ENCODE assay signal across 4 fruit fly cellular contexts in genomic region chr3R:24719314-24720290, dm6.
TF ChIP-seq lines count a peak whose summit lies in the region.

Gene CG13630, minus strand, starts transcription at chr3R:24719364.
Gene tok, plus strand, starts transcription at chr3R:24719697.

- TF ChIP-seq CTCF in whole organism, embryonic (GFP tag; optimal IDR thresholded peaks at IDR 0.05; lab: Kevin White, UChicago): no peak

TF ChIP-seq in whole organism, embryonic, 481 proteins besides CTCF, POLR2A, EP300 and RAD21 (continues in another document):
- TF ChIP-seq odd (GFP tag; optimal IDR thresholded peaks at IDR 0.05; lab: Kevin White, UChicago) (no peak), p53 (GFP tag; optimal IDR thresholded peaks at IDR 0.05; lab: Kevin White, UChicago) (peak; percentile 49), CG6175 (GFP tag; IDR thresholded peaks at IDR 0.05; lab: Robert Waterston, UW) (no peak), CG12659 (GFP tag; optimal IDR thresholded peaks at IDR 0.05; lab: Kevin White, UChicago) (peak; percentile 33), knrl (GFP tag; IDR thresholded peaks at IDR 0.05; lab: Robert Waterston, UW; ENCODE audit: partially characterized antibody) (peak; percentile 65), sens (GFP tag; lab: Kevin White, UChicago) (peak; percentile 66), psq (GFP tag; optimal IDR thresholded peaks at IDR 0.05; lab: Kevin White, UChicago) (no peak), fd64A (GFP tag; optimal IDR thresholded peaks at IDR 0.05; lab: Kevin White, UChicago) (no peak), klu (GFP tag; IDR thresholded peaks at IDR 0.05; lab: Robert Waterston, UW) (no peak), bbx (GFP tag; IDR thresholded peaks at IDR 0.05; lab: Robert Waterston, UW; ENCODE audit: partially characterized antibody) (peak; percentile 80), Lim3 (GFP tag; IDR thresholded peaks at IDR 0.05; lab: Robert Waterston, UW) (no peak), Pdp1 (GFP tag; optimal IDR thresholded peaks at IDR 0.05; lab: Kevin White, UChicago) (peak in 1 of 2 experiments; percentile 18), CG8388 (GFP tag; optimal IDR thresholded peaks at IDR 0.05; lab: Kevin White, UChicago) (no peak), CG9609 (GFP tag; optimal IDR thresholded peaks at IDR 0.05; lab: Kevin White, UChicago) (no peak), lilli (GFP tag; optimal IDR thresholded peaks at IDR 0.05; lab: Kevin White, UChicago) (no peak), eve (GFP tag; optimal IDR thresholded peaks at IDR 0.05; lab: Kevin White, UChicago) (no peak), CG12391 (tag; optimal IDR thresholded peaks at IDR 0.05; lab: Kevin White, UChicago) (no peak), Sin3A (optimal IDR thresholded peaks at IDR 0.05; lab: Kevin White, UChicago) (peak; percentile 56), YL-1 (GFP tag; optimal IDR thresholded peaks at IDR 0.05; lab: Kevin White, UChicago) (no peak), CG10147 (GFP tag; optimal IDR thresholded peaks at IDR 0.05; lab: Kevin White, UChicago) (no peak), CG7271 (tag; optimal IDR thresholded peaks at IDR 0.05; lab: Kevin White, UChicago) (no peak), CG17912 (GFP tag; optimal IDR thresholded peaks at IDR 0.05; lab: Kevin White, UChicago) (no peak), CG11398 (GFP tag; optimal IDR thresholded peaks at IDR 0.05; lab: Kevin White, UChicago) (no peak)

TF ChIP-seq in whole organism, prepupa, 60 proteins besides CTCF, POLR2A, EP300 and RAD21 (continues in another document):
- TF ChIP-seq CG7368 (GFP tag; optimal IDR thresholded peaks at IDR 0.05; lab: Kevin White, UChicago) (no peak), topi (GFP tag; optimal IDR thresholded peaks at IDR 0.05; lab: Kevin White, UChicago) (no peak), OdsH (GFP tag; optimal IDR thresholded peaks at IDR 0.05; lab: Kevin White, UChicago) (no peak), CG8119 (GFP tag; IDR thresholded peaks at IDR 0.05; lab: Robert Waterston, UW) (no peak), Sox14 (GFP tag; optimal IDR thresholded peaks at IDR 0.05; lab: Kevin White, UChicago) (no peak), Met (GFP tag; optimal IDR thresholded peaks at IDR 0.05; lab: Kevin White, UChicago) (no peak), Ets21C (GFP tag; optimal IDR thresholded peaks at IDR 0.05; lab: Kevin White, UChicago) (no peak), Ets96B (tag; optimal IDR thresholded peaks at IDR 0.05; lab: Kevin White, UChicago) (no peak), Eip78C (GFP tag; lab: Kevin White, UChicago) (peak; percentile 73), dac (GFP tag; optimal IDR thresholded peaks at IDR 0.05; lab: Kevin White, UChicago) (no peak), salr (GFP tag; optimal IDR thresholded peaks at IDR 0.05; lab: Kevin White, UChicago) (no peak), Smox (GFP tag; optimal IDR thresholded peaks at IDR 0.05; lab: Kevin White, UChicago) (no peak), dsx (GFP tag; optimal IDR thresholded peaks at IDR 0.05; lab: Kevin White, UChicago; ENCODE audit: poor library complexity, severe bottlenecking) (peak; percentile 86), spab (GFP tag; optimal IDR thresholded peaks at IDR 0.05; lab: Kevin White, UChicago) (no peak), fd59A (GFP tag; optimal IDR thresholded peaks at IDR 0.05; lab: Kevin White, UChicago) (no peak), CG6808 (GFP tag; optimal IDR thresholded peaks at IDR 0.05; lab: Kevin White, UChicago) (no peak), svp (GFP tag; lab: Kevin White, UChicago) (peak; percentile 95), CG16779 (tag; optimal IDR thresholded peaks at IDR 0.05; lab: Kevin White, UChicago) (no peak), Lpt (GFP tag; optimal IDR thresholded peaks at IDR 0.05; lab: Kevin White, UChicago) (no peak), CG8319 (GFP tag; optimal IDR thresholded peaks at IDR 0.05; lab: Kevin White, UChicago) (no peak), Hr39 (GFP tag; optimal IDR thresholded peaks at IDR 0.05; lab: Kevin White, UChicago) (no peak), CG34406 (GFP tag; optimal IDR thresholded peaks at IDR 0.05; lab: Kevin White, UChicago) (no peak), CG6276 (GFP tag; optimal IDR thresholded peaks at IDR 0.05; lab: Kevin White, UChicago) (peak; percentile 12), CG6163 (GFP tag; IDR thresholded peaks at IDR 0.05; lab: Robert Waterston, UW) (no peak), Blimp-1 (GFP tag; optimal IDR thresholded peaks at IDR 0.05; lab: Kevin White, UChicago) (no peak), CG1621 (tag; optimal IDR thresholded peaks at IDR 0.05; lab: Kevin White, UChicago) (no peak)

TF ChIP-seq in whole organism, pupa, 21 proteins besides CTCF, POLR2A, EP300 and RAD21:
- TF ChIP-seq EcR (GFP tag; optimal IDR thresholded peaks at IDR 0.05; lab: Kevin White, UChicago): peak; percentile 86
- TF ChIP-seq CG12605 (GFP tag; IDR thresholded peaks at IDR 0.05; lab: Robert Waterston, UW): peak; percentile 38
- peak; percentile 57; the same call in 1 of the 3 replicates for TF ChIP-seq CG4496 (GFP tag; IDR thresholded peaks at IDR 0.05; lab: Robert Waterston, UW)
- no peak for TF ChIP-seq CG10348 (GFP tag; IDR thresholded peaks at IDR 0.05; lab: Robert Waterston, UW)
- TF ChIP-seq Snoo (tag; optimal IDR thresholded peaks at IDR 0.05; lab: Kevin White, UChicago): no peak
- no peak for TF ChIP-seq gl (tag; optimal IDR thresholded peaks at IDR 0.05; lab: Kevin White, UChicago)

TF ChIP-seq in whole organism, wandering third instar larva, 38 proteins besides CTCF, POLR2A, EP300 and RAD21:
- TF ChIP-seq rgr (GFP tag; optimal IDR thresholded peaks at IDR 0.05; lab: Kevin White, UChicago): peak; percentile 27
- TF ChIP-seq OdsH (GFP tag; optimal IDR thresholded peaks at IDR 0.05; lab: Kevin White, UChicago): no peak
- TF ChIP-seq Hnf4 (GFP tag; optimal IDR thresholded peaks at IDR 0.05; lab: Kevin White, UChicago): peak; percentile 39
- TF ChIP-seq tai (GFP tag; optimal IDR thresholded peaks at IDR 0.05; lab: Kevin White, UChicago): no peak
- no peak for TF ChIP-seq Myc (optimal IDR thresholded peaks at IDR 0.05; lab: Kevin White, UChicago)
- peak; percentile 38 for TF ChIP-seq Vsx2 (GFP tag; optimal IDR thresholded peaks at IDR 0.05; lab: Kevin White, UChicago; ENCODE audit: partially characterized antibody)
- no peak for TF ChIP-seq pan (optimal IDR thresholded peaks at IDR 0.05; lab: Kevin White, UChicago)
- TF ChIP-seq Mio (GFP tag; optimal IDR thresholded peaks at IDR 0.05; lab: Kevin White, UChicago): no peak
- TF ChIP-seq Rel (GFP tag; optimal IDR thresholded peaks at IDR 0.05; lab: Kevin White, UChicago): no peak
- TF ChIP-seq Rel (tag; optimal IDR thresholded peaks at IDR 0.05; lab: Kevin White, UChicago): peak; percentile 13
- TF ChIP-seq Dfd (GFP tag; optimal IDR thresholded peaks at IDR 0.05; lab: Kevin White, UChicago): no peak
- peak; percentile 53 for TF ChIP-seq Dif (GFP tag; optimal IDR thresholded peaks at IDR 0.05; lab: Kevin White, UChicago; ENCODE audit: partially characterized antibody)
TF ChIP-seq in whole organism, wandering third instar larva: peak in this region for 5.

Comparison
In these comparisons a context has a peak if more than half of its experiments do, and no peak if none do; other contexts are left out.
1. Of the 7 proteins assayed by ChIP-seq in both whole organism, embryonic and whole organism, prepupa: peak only in whole organism, embryonic: none; only in whole organism, prepupa: CG6854 and Sox102F; in both: none; in neither: 5.